Worm (Caenorhabditis elegans) whole organism, L3 larva: Measurements from ENCODE around the gene Y54G11A.19.

ENCODE experiments used
- R02D3.7 ChIP-seq: fragments of 150-350 bp; optimal IDR thresholded peaks from 2 replicates; lab custom pipeline; 2014; ENCODE audit warnings: missing biosample characterization, missing genetic modification characterization
- aly-2 ChIP-seq: fragments of 150-350 bp; optimal IDR thresholded peaks from 2 replicates; lab custom pipeline; 2014; ENCODE audit warnings: missing biosample characterization, missing genetic modification characterization
- ama-1 ChIP-seq: fragments of 150-350 bp; optimal IDR thresholded peaks from 2 replicates; lab custom pipeline; 2018
- ceh-16 ChIP-seq: sonication (generic microtip); optimal IDR thresholded peaks from 2 replicates; lab custom pipeline; 2017; ENCODE audit warnings: missing biosample characterization, missing genetic modification characterization
- ceh-28 ChIP-seq: fragments of 150-350 bp; optimal IDR thresholded peaks from 2 replicates; lab custom pipeline; 2014; ENCODE audit warnings: missing biosample characterization, missing genetic modification reagents, missing genetic modification characterization
- ceh-82 ChIP-seq: fragments of 150-350 bp; optimal IDR thresholded peaks from 2 replicates; lab custom pipeline; 2014; ENCODE audit warnings: missing biosample characterization, missing genetic modification characterization
- egl-27 ChIP-seq: sonication (generic microtip); optimal IDR thresholded peaks from 4 replicates; lab custom pipeline; 2017; ENCODE audit warnings: missing biosample characterization, missing genetic modification reagents, missing genetic modification characterization
- egl-5 ChIP-seq: fragments of 150-350 bp; optimal IDR thresholded peaks from 2 replicates; lab custom pipeline; 2017; ENCODE audit warnings: missing biosample characterization, missing genetic modification reagents, missing genetic modification characterization, inconsistent platforms
- elt-1 ChIP-seq: fragments of 150-350 bp; optimal IDR thresholded peaks from 2 replicates; lab custom pipeline; 2014; ENCODE audit warnings: missing biosample characterization, missing genetic modification characterization
- elt-2 ChIP-seq: sonication (generic microtip); optimal IDR thresholded peaks from 2 replicates; lab custom pipeline; 2016; ENCODE audit warnings: missing genetic modification reagents, mild to moderate bottlenecking, missing genetic modification characterization, missing compliant biosample characterization
- elt-3 ChIP-seq, 3 experiments: fragments of 150-350 bp in 1 of 3; sonication (generic microtip) in 2 of 3; optimal IDR thresholded peaks; 2 replicates in 2 of 3; 4 replicates in 1 of 3; lab custom pipeline; 2014 to 2017; ENCODE audit warnings: missing biosample characterization in 3 of 3, missing genetic modification characterization in 3 of 3
- eor-1 ChIP-seq, 2 experiments: fragments of 150-350 bp; optimal IDR thresholded peaks; 2 replicates each; lab custom pipeline; 2014 to 2018; ENCODE audit warnings: missing biosample characterization in 2 of 2, missing genetic modification characterization in 2 of 2
- fkh-10 ChIP-seq: sonication (generic microtip); optimal IDR thresholded peaks from 2 replicates; lab custom pipeline; 2017; ENCODE audit warnings: missing biosample characterization, missing genetic modification reagents, missing genetic modification characterization
- fos-1 ChIP-seq: fragments of 150-350 bp; optimal IDR thresholded peaks from 2 replicates; lab custom pipeline; 2014; ENCODE audit warnings: missing biosample characterization, missing genetic modification characterization
- hmg-11 ChIP-seq: sonication (generic microtip); optimal IDR thresholded peaks from 2 replicates; lab custom pipeline; 2016; ENCODE audit warnings: missing genetic modification characterization, missing compliant biosample characterization
- lin-39 ChIP-seq: fragments of 150-350 bp; optimal IDR thresholded peaks from 2 replicates; lab custom pipeline; 2018; ENCODE audit warnings: missing biosample characterization, missing genetic modification reagents, missing genetic modification characterization
- mml-1 ChIP-seq: fragments of 150-350 bp; sonication (generic microtip); optimal IDR thresholded peaks from 3 replicates; lab custom pipeline; 2014; ENCODE audit warnings: missing biosample characterization, missing genetic modification characterization
- nhr-11 ChIP-seq: fragments of 150-350 bp; optimal IDR thresholded peaks from 2 replicates; lab custom pipeline; 2014; ENCODE audit warnings: missing biosample characterization, missing genetic modification characterization
- nhr-23 ChIP-seq: fragments of 150-350 bp; optimal IDR thresholded peaks from 2 replicates; lab custom pipeline; 2014; ENCODE audit warnings: missing biosample characterization, missing genetic modification reagents, missing genetic modification characterization
- nhr-237 ChIP-seq: fragments of 150-350 bp; optimal IDR thresholded peaks from 2 replicates; lab custom pipeline; 2014; ENCODE audit warnings: missing biosample characterization, missing genetic modification characterization
- nhr-28 ChIP-seq: fragments of 150-350 bp; optimal IDR thresholded peaks from 2 replicates; lab custom pipeline; 2014; ENCODE audit warnings: missing biosample characterization, missing genetic modification characterization
- nhr-67 ChIP-seq: fragments of 150-350 bp; optimal IDR thresholded peaks from 2 replicates; lab custom pipeline; 2014; ENCODE audit warnings: missing biosample characterization, missing genetic modification characterization
- nhr-76 ChIP-seq: fragments of 150-350 bp; sonication (generic microtip); optimal IDR thresholded peaks from 5 replicates; lab custom pipeline; 2014; ENCODE audit warnings: missing biosample characterization, missing genetic modification characterization
- pha-4 ChIP-seq: fragments of 150-350 bp; optimal IDR thresholded peaks from 2 replicates; lab custom pipeline; 2014; ENCODE audit warnings: missing biosample characterization, missing genetic modification reagents, missing genetic modification characterization
- pqm-1 ChIP-seq: fragments of 150-350 bp; optimal IDR thresholded peaks from 2 replicates; lab custom pipeline; 2017; ENCODE audit warnings: missing biosample characterization, missing genetic modification characterization, inconsistent platforms
- sea-2 ChIP-seq: fragments of 150-350 bp; sonication (generic microtip); optimal IDR thresholded peaks from 4 replicates; lab custom pipeline; 2014; ENCODE audit warnings: missing biosample characterization, missing genetic modification reagents, missing genetic modification characterization
- skn-1 ChIP-seq: fragments of 150-350 bp; optimal IDR thresholded peaks from 2 replicates; lab custom pipeline; 2014; ENCODE audit warnings: missing biosample characterization, missing genetic modification characterization
- snpc-4 ChIP-seq: fragments of 150-350 bp; optimal IDR thresholded peaks from 2 replicates; lab custom pipeline; 2014; ENCODE audit warnings: missing biosample characterization, missing genetic modification characterization
- unc-39 ChIP-seq: sonication (generic microtip); optimal IDR thresholded peaks from 4 replicates; lab custom pipeline; 2017; ENCODE audit warnings: missing biosample characterization, missing genetic modification characterization
- unc-62 ChIP-seq: fragments of 150-350 bp; sonication (generic microtip); optimal IDR thresholded peaks from 4 replicates; lab custom pipeline; 2014; ENCODE audit warnings: missing biosample characterization, missing genetic modification reagents, missing genetic modification characterization
- zag-1 ChIP-seq: fragments of 150-350 bp; optimal IDR thresholded peaks from 2 replicates; lab custom pipeline; 2014; ENCODE audit warnings: missing biosample characterization, missing genetic modification characterization
- ztf-11 ChIP-seq: fragments of 150-350 bp; optimal IDR thresholded peaks from 2 replicates; lab custom pipeline; 2014; ENCODE audit warnings: missing biosample characterization, missing genetic modification characterization

The Y54G11A.19 gene

DNA sequence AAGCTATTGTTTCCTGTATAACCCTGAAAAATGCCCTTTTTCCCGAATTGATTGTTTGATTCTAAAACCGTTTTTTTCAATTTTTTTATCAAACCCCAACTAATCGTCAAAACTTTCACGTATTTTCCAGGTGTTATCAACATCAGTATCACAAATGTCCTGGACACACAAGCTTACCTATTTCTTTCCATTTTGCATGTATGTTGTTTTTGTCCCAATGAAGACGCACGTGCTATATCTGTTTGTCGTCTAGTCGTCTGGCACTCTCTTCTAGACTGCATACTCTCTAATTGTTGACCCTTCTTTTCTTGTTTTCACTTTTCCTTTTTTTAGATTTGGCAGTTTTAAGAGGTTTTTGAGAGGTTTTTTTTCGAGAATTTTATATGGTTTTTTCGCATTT is 39.6 kb upstream of the Y54G11A.19 start (continued):
- TF ChIP-seq aly-2 (tag; lab: Kevin White, UChicago) (no peak), hmg-11 (tag; lab: Kevin White, UChicago) (no peak), unc-62 (GFP tag; lab: Kevin White, UChicago) (no peak), ceh-16 (tag; lab: Kevin White, UChicago) (no peak), egl-27 (tag; lab: Kevin White, UChicago) (no peak), nhr-28 (tag; lab: Kevin White, UChicago) (no peak), ama-1 (lab: Kevin White, UChicago) (no peak), ztf-11 (tag; lab: Kevin White, UChicago) (no peak), nhr-23 (tag; lab: Kevin White, UChicago) (peak; percentile 47)

DNA sequence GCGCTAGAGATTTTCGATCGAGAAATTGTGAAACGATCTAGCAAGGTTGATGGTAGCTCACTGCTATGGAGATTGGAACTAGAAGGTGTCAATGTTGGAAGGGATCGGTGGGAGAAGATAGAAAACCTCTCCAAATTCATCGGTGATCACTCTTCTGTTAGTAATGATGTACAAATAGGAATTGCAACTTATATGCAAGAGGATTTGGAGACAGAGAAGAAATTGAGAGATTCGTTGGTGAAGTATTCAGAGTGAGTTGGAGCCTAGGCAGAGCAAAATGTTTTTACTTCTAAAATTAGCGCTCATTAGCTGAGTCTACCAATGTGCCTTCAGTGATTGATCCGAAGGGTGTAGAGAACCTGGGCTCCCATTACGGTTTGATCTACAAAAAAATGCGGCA is 37.7 kb upstream of the Y54G11A.19 start:
- TF ChIP-seq hmg-11 (tag; lab: Kevin White, UChicago) = no peak

- no peak for TF ChIP-seq nhr-11
- peak; percentile 40 for TF ChIP-seq pha-4 (tag; lab: Kevin White, UChicago)
- no peak for TF ChIP-seq ama-1 (lab: Kevin White, UChicago)
- no peak for TF ChIP-seq nhr-237
- no peak for TF ChIP-seq nhr-67 (tag; lab: Kevin White, UChicago)
- no peak for TF ChIP-seq snpc-4 (tag; lab: Kevin White, UChicago)
- TF ChIP-seq, all 47 proteins: peak for 1
Measured at ce11 chrII:14292519-14292918, 35.8 kb upstream of the Y54G11A.19 start, which contains the start of gene Y54G11A.4. Y54G11A.4 (plus strand) TSS chrII:14292819.

DNA sequence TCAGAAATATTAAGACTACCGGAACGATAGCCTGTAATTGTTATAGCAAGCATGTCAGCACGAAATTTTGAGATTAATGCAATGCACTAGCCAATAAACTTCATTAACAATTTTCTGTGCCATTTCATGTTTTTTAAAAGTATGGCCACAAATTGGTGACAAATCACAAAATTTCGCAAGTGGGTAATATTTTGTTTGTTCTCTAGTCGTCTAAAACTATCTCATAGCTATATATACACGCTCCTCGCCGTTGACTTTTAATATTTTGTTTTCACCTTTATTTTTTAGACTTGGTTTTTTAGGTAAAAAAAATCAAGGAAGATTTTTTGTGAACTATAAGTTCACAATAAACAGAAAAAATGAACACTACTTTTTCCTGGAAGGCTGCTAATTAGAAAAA is 34.2 kb upstream of the Y54G11A.19 start:
- peak; percentile 53 for TF ChIP-seq pqm-1 (tag; lab: Kevin White, UChicago)
- peak; percentile 29 for TF ChIP-seq elt-2
- TF ChIP-seq lin-39 (tag; lab: Kevin White, UChicago) = no peak
- no peak for TF ChIP-seq unc-39
- peak; percentile 33 for TF ChIP-seq skn-1 (tag; lab: Kevin White, UChicago)
- peak; percentile 81 for TF ChIP-seq pha-4 (tag; lab: Kevin White, UChicago)

ce11 chrII:14288968-14289367 is 32.3 kb upstream of the Y54G11A.19 start, which contains the start of gene srh-42:
srh-42 (minus strand) TSS chrII:14289068.
- TF ChIP-seq R02D3.7 (no peak), nhr-23 (tag; lab: Kevin White, UChicago) (no peak), egl-5 (tag; lab: Kevin White, UChicago) (no peak), skn-1 (tag; lab: Kevin White, UChicago) (no peak), nhr-76 (tag; lab: Kevin White, UChicago) (no peak), ceh-82 (tag; lab: Kevin White, UChicago) (no peak), unc-39 (no peak), lin-39 (tag; lab: Kevin White, UChicago) (no peak), aly-2 (tag; lab: Kevin White, UChicago) (no peak), fkh-10 (GFP tag; lab: Kevin White, UChicago) (no peak), mml-1 (tag; lab: Kevin White, UChicago) (no peak), elt-3 (tag; optimal IDR thresholded peaks at IDR 0.05; lab: Kevin White, UChicago) (no peak), sea-2 (no peak), eor-1 (tag; optimal IDR thresholded peaks at IDR 0.05; lab: Kevin White, UChicago) (no peak)

ce11 chrII:14287277-14287676 is 30.6 kb upstream of the Y54G11A.19 start, which contains the start of gene srh-41:
srh-41 (minus strand) TSS chrII:14287377.
- TF ChIP-seq ama-1 (lab: Kevin White, UChicago) = no peak
- TF ChIP-seq fkh-10 (GFP tag; lab: Kevin White, UChicago) = no peak
- no peak for TF ChIP-seq zag-1 (tag; lab: Kevin White, UChicago)
- no peak for TF ChIP-seq nhr-237
- no peak for TF ChIP-seq hmg-11 (tag; lab: Kevin White, UChicago)
- TF ChIP-seq aly-2 (tag; lab: Kevin White, UChicago) = no peak
- no peak for TF ChIP-seq ceh-28
- no peak for TF ChIP-seq egl-5 (tag; lab: Kevin White, UChicago)
- no peak for TF ChIP-seq elt-1 (tag; lab: Kevin White, UChicago)
- TF ChIP-seq sea-2 = no peak
- TF ChIP-seq unc-62 (GFP tag; lab: Kevin White, UChicago) = no peak
- TF ChIP-seq ceh-82 (tag; lab: Kevin White, UChicago) = no peak
- TF ChIP-seq egl-27 (tag; lab: Kevin White, UChicago) = no peak
- no peak for TF ChIP-seq fos-1 (tag; lab: Kevin White, UChicago)
- TF ChIP-seq nhr-67 (tag; lab: Kevin White, UChicago) = no peak
- no peak for TF ChIP-seq nhr-28 (tag; lab: Kevin White, UChicago)
- TF ChIP-seq, all 47 proteins: peak for 0
